Fruit fly (Drosophila melanogaster) whole organism, embryonic: ENCODE measurements around the gene CG17801.

Source experiments
- Blimp-1 ChIP-seq: fragments of 200-800 bp; sonication (Bioruptor generic); optimal IDR thresholded peaks from 3 replicates; lab custom pipeline; 2018; ENCODE audit warnings: missing biosample characterization, missing genetic modification characterization, mild to moderate bottlenecking, moderate library complexity, missing genetic modification reagents
- CG10147 ChIP-seq: fragments of 200-800 bp; sonication (Bioruptor generic); optimal IDR thresholded peaks from 2 replicates; lab custom pipeline; 2019; ENCODE audit warnings: missing biosample characterization, mild to moderate bottlenecking, missing genetic modification characterization, moderate library complexity
- CG10543 ChIP-seq: fragments of 200-800 bp; sonication (Bioruptor generic); optimal IDR thresholded peaks from 3 replicates; lab custom pipeline; 2017; ENCODE audit warnings: missing biosample characterization, mild to moderate bottlenecking, missing genetic modification characterization, moderate library complexity
- CG10979 ChIP-seq: fragments of 200-800 bp; sonication (Bioruptor generic); optimal IDR thresholded peaks from 2 replicates; lab custom pipeline; 2018; ENCODE audit warnings: missing biosample characterization, mild to moderate bottlenecking, missing genetic modification characterization, moderate library complexity
- CG13296 ChIP-seq: fragments of 200-800 bp; sonication (Bioruptor generic); optimal IDR thresholded peaks from 3 replicates; lab custom pipeline; 2018; ENCODE audit warnings: missing biosample characterization, mild to moderate bottlenecking, missing genetic modification characterization
- CG13424 ChIP-seq: fragments of 200-800 bp; sonication (Bioruptor generic); optimal IDR thresholded peaks from 2 replicates; lab custom pipeline; 2019; ENCODE audit warnings: missing biosample characterization, mild to moderate bottlenecking, missing genetic modification characterization, moderate library complexity
- CG16813 ChIP-seq: fragments of 200-800 bp; sonication (Bioruptor generic); IDR thresholded peaks from 3 replicates; pipeline ENCODE4 v1.3.6; 2022; ENCODE audit warnings: missing biosample characterization, missing genetic modification characterization; ENCODE audit not compliant: partially characterized antibody
- CG16815 ChIP-seq: fragments of 200-800 bp; sonication (Bioruptor generic); optimal IDR thresholded peaks from 3 replicates; lab custom pipeline; 2017; ENCODE audit warnings: missing biosample characterization, mild to moderate bottlenecking, missing genetic modification characterization
- CG16863 ChIP-seq: fragments of 200-800 bp; sonication (Bioruptor generic); optimal IDR thresholded peaks from 3 replicates; lab custom pipeline; 2016; ENCODE audit warnings: missing biosample characterization, missing genetic modification characterization
- CG17385 ChIP-seq: fragments of 200-800 bp; sonication (Bioruptor generic); optimal IDR thresholded peaks from 3 replicates; lab custom pipeline; 2018; ENCODE audit warnings: missing biosample characterization, mild to moderate bottlenecking, missing genetic modification characterization
- CG17612 ChIP-seq: fragments of 200-800 bp; sonication (Bioruptor generic); IDR thresholded peaks from 2 replicates; pipeline ENCODE4 v1.3.6; 2022; ENCODE audit warnings: missing biosample characterization, missing genetic modification characterization
- CG18764 ChIP-seq: fragments of 200-800 bp; sonication (Bioruptor generic); optimal IDR thresholded peaks from 3 replicates; lab custom pipeline; 2016; ENCODE audit warnings: missing biosample characterization, missing genetic modification characterization
- CG2202 ChIP-seq: fragments of 200-800 bp; sonication (Bioruptor generic); optimal IDR thresholded peaks from 2 replicates; lab custom pipeline; 2018; ENCODE audit warnings: missing biosample characterization, mild to moderate bottlenecking, missing genetic modification characterization
- CG33557 ChIP-seq: fragments of 200-800 bp; sonication (Bioruptor generic); optimal IDR thresholded peaks from 2 replicates; lab custom pipeline; 2019; ENCODE audit warnings: missing biosample characterization, mild to moderate bottlenecking, missing genetic modification characterization, moderate library complexity
- CG43689 ChIP-seq: fragments of 200-800 bp; sonication (Bioruptor generic); IDR thresholded peaks from 2 replicates; pipeline ENCODE4 v1.3.6; 2022; ENCODE audit warnings: missing biosample characterization, missing genetic modification characterization
- CG6272 ChIP-seq: fragments of 200-800 bp; sonication (Bioruptor generic); IDR thresholded peaks from 2 replicates; pipeline ENCODE4 v1.3.6; 2022; ENCODE audit warnings: missing biosample characterization, missing genetic modification characterization
- CG7556 ChIP-seq: fragments of 200-800 bp; sonication (Bioruptor generic); optimal IDR thresholded peaks from 2 replicates; lab custom pipeline; 2017; ENCODE audit warnings: missing biosample characterization, mild to moderate bottlenecking, missing genetic modification characterization
- CG7839 ChIP-seq: fragments of 200-800 bp; sonication (Bioruptor generic); optimal IDR thresholded peaks from 3 replicates; lab custom pipeline; 2018; ENCODE audit warnings: missing biosample characterization, mild to moderate bottlenecking, missing genetic modification characterization, moderate library complexity
- CG8089 ChIP-seq: fragments of 200-800 bp; sonication (Bioruptor generic); optimal IDR thresholded peaks from 3 replicates; lab custom pipeline; 2016; ENCODE audit warnings: missing biosample characterization, missing genetic modification characterization
- CG9876 ChIP-seq: fragments of 200-800 bp; sonication (Bioruptor generic); optimal IDR thresholded peaks from 2 replicates; lab custom pipeline; 2016; ENCODE audit warnings: missing biosample characterization, missing genetic modification characterization
- CkIIα-i1 ChIP-seq: fragments of 200-800 bp; sonication (Bioruptor generic); IDR thresholded peaks from 2 replicates; pipeline ENCODE4 v1.3.6; 2022; ENCODE audit warnings: missing biosample characterization, missing genetic modification characterization
- Dp ChIP-seq: fragments of 200-800 bp; sonication (Bioruptor generic); optimal IDR thresholded peaks from 2 replicates; lab custom pipeline; 2018; ENCODE audit warnings: missing biosample characterization, mild to moderate bottlenecking, missing genetic modification characterization, moderate library complexity
- Drgx ChIP-seq: fragments of 200-800 bp; sonication (Bioruptor generic); IDR thresholded peaks from 2 replicates; pipeline ENCODE4 v1.3.6; 2022; ENCODE audit warnings: missing biosample characterization, missing genetic modification characterization
- HmgZ ChIP-seq: fragments of 200-800 bp; sonication (Bioruptor generic); optimal IDR thresholded peaks from 2 replicates; lab custom pipeline; 2018; ENCODE audit warnings: missing biosample characterization, mild to moderate bottlenecking, missing genetic modification characterization
- Hmr ChIP-seq: fragments of 200-800 bp; sonication (Bioruptor generic); optimal IDR thresholded peaks from 3 replicates; lab custom pipeline; 2017; ENCODE audit warnings: mild to moderate bottlenecking, missing biosample characterization, missing genetic modification reagents, missing genetic modification characterization
- Lhr ChIP-seq: fragments of 200-800 bp; sonication (Bioruptor generic); optimal IDR thresholded peaks from 3 replicates; lab custom pipeline; 2017; ENCODE audit warnings: mild to moderate bottlenecking, missing biosample characterization, missing genetic modification reagents, missing genetic modification characterization
- Lpt ChIP-seq: fragments of >200 bp; optimal IDR thresholded peaks from 2 replicates; lab custom pipeline; 2018; ENCODE audit warnings: missing biosample characterization, missing genetic modification characterization
- MBD-R2 ChIP-seq: fragments of 200-800 bp; sonication (Bioruptor generic); IDR thresholded peaks from 2 replicates; pipeline ENCODE4 v1.3.6; 2022; ENCODE audit warnings: missing biosample characterization, missing genetic modification characterization
- Xrp1 ChIP-seq: fragments of 200-800 bp; sonication (Bioruptor generic); IDR thresholded peaks from 2 replicates; pipeline ENCODE4 v1.3.6; 2022; ENCODE audit warnings: missing biosample characterization, missing genetic modification characterization
- ap ChIP-seq: fragments of 200-800 bp; sonication (Bioruptor generic); IDR thresholded peaks from 2 replicates; pipeline ENCODE4 v1.3.6; 2022; ENCODE audit warnings: missing biosample characterization, missing genetic modification characterization
- dan ChIP-seq: fragments of 200-800 bp; sonication (Bioruptor generic); IDR thresholded peaks from 2 replicates; pipeline ENCODE4 v1.3.6; 2022; ENCODE audit warnings: missing biosample characterization, missing genetic modification characterization
- disco-r ChIP-seq: fragments of 200-800 bp; sonication (Bioruptor generic); optimal IDR thresholded peaks from 2 replicates; lab custom pipeline; 2016; ENCODE audit warnings: missing biosample characterization, missing genetic modification characterization
- emc ChIP-seq: fragments of 200-800 bp; sonication (Bioruptor generic); optimal IDR thresholded peaks from 2 replicates; lab custom pipeline; 2016; ENCODE audit warnings: missing biosample characterization, missing genetic modification characterization
- ems ChIP-seq: fragments of 200-800 bp; sonication (Bioruptor generic); optimal IDR thresholded peaks from 3 replicates; lab custom pipeline; 2016; ENCODE audit warnings: missing biosample characterization, missing genetic modification characterization
- fu2 ChIP-seq: fragments of 200-800 bp; sonication (Bioruptor generic); optimal IDR thresholded peaks from 2 replicates; lab custom pipeline; 2016; ENCODE audit warnings: missing biosample characterization, missing genetic modification characterization
- gce ChIP-seq: fragments of 200-800 bp; sonication (Bioruptor generic); IDR thresholded peaks from 3 replicates; pipeline ENCODE4 v1.3.6; 2022; ENCODE audit warnings: missing biosample characterization, missing genetic modification characterization
- gem ChIP-seq: fragments of 200-800 bp; sonication (Bioruptor generic); optimal IDR thresholded peaks from 2 replicates; lab custom pipeline; 2019; ENCODE audit warnings: missing biosample characterization, mild to moderate bottlenecking, missing genetic modification characterization, moderate library complexity
- mirr ChIP-seq: fragments of 200-800 bp; sonication (Bioruptor generic); optimal IDR thresholded peaks from 3 replicates; lab custom pipeline; 2018; ENCODE audit warnings: missing biosample characterization, mild to moderate bottlenecking, missing genetic modification characterization
- pzg ChIP-seq: fragments of 200-800 bp; sonication (Bioruptor generic); optimal IDR thresholded peaks from 3 replicates; lab custom pipeline; 2018; ENCODE audit warnings: missing biosample characterization, mild to moderate bottlenecking, missing genetic modification characterization, moderate library complexity
- sc ChIP-seq, 3 experiments: fragments of >200 bp in 2 of 3; fragments of 200-800 bp in 1 of 3; sonication (Bioruptor generic) in 1 of 3; optimal IDR thresholded peaks; 2 replicates in 2 of 3; 3 replicates in 1 of 3; lab custom pipeline; 2017; ENCODE audit warnings: mild to moderate bottlenecking in 1 of 3, missing biosample characterization in 1 of 3, missing genetic modification characterization in 1 of 3, missing genetic modification reagents in 1 of 3
- stc ChIP-seq: fragments of 200-800 bp; sonication (Bioruptor generic); IDR thresholded peaks from 2 replicates; pipeline ENCODE4 v1.3.6; 2022; ENCODE audit warnings: missing biosample characterization, missing genetic modification characterization
- sug ChIP-seq: fragments of 200-800 bp; optimal IDR thresholded peaks from 2 replicates; lab custom pipeline; 2019; ENCODE audit warnings: missing biosample characterization, mild to moderate bottlenecking, missing genetic modification characterization, moderate library complexity
- trem ChIP-seq: fragments of 200-800 bp; optimal IDR thresholded peaks from 3 replicates; lab custom pipeline; 2019; ENCODE audit warnings: missing biosample characterization, mild to moderate bottlenecking, missing genetic modification characterization, moderate library complexity
- usp ChIP-seq: fragments of >200 bp; optimal IDR thresholded peaks from 2 replicates; lab custom pipeline; 2017; ENCODE audit warnings: missing biosample characterization, missing genetic modification characterization
- zfh2 ChIP-seq: fragments of 200-800 bp; sonication (Bioruptor generic); optimal IDR thresholded peaks from 2 replicates; lab custom pipeline; 2016; ENCODE audit warnings: missing biosample characterization, missing genetic modification characterization

Gene CG17801

DNA sequence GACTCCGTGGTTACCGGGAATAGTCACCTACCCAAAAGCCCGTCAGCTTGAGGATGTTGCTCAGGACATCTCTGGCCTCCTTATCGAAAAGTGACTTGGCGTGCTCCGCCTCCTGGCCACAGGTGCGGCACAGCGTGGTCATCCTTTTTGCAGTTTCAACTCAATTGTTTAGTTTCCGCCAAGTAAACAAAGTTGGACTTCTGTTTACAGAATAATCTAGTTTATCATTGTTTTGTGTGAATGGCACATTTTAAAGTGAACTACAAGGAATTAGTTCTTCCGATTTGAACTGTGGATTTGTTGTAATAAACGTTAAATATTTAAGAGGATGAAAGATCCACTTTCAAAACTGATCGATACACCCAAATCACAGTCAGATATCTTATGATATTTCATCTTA lies 3.9 kb downstream of the CG17801 start, which contains the start of gene CG17806 (continued):
- TF ChIP-seq sug (peak; percentile 12), CG43689 (no peak), gem (tag; lab: Kevin White, UChicago) (peak; percentile 29), stc (GFP tag; lab: Robert Waterston, UW) (no peak), CG10979 (tag; lab: Kevin White, UChicago) (no peak), CG9876 (GFP tag; lab: Kevin White, UChicago) (no peak), mirr (GFP tag; lab: Kevin White, UChicago) (peak; percentile 14), CG17612 (no peak), gce (GFP tag; lab: Robert Waterston, UW) (no peak), trem (tag; lab: Kevin White, UChicago) (peak; percentile 9), dan (GFP tag; lab: Robert Waterston, UW) (no peak), CG17385 (peak; percentile 15), CG33557 (peak; percentile 1), zfh2 (GFP tag; lab: Kevin White, UChicago) (no peak), Lhr (GFP tag; lab: Kevin White, UChicago) (peak; percentile 9), sc (optimal IDR thresholded peaks at IDR 0.05; lab: Kevin White, UChicago) (no peak), sc (GFP tag; optimal IDR thresholded peaks at IDR 0.05; lab: Kevin White, UChicago) (no peak), CG16813 (GFP tag; lab: Robert Waterston, UW) (no peak), emc (GFP tag; lab: Kevin White, UChicago) (no peak), CG7556 (GFP tag; lab: Kevin White, UChicago) (no peak), Dp (GFP tag; lab: Kevin White, UChicago) (peak; percentile 43), CG16863 (GFP tag; lab: Kevin White, UChicago) (no peak), CG2202 (no peak), CG13296 (peak; percentile 5), Hmr (GFP tag; lab: Kevin White, UChicago) (no peak), Xrp1 (GFP tag; lab: Robert Waterston, UW) (peak; percentile 34; the same call in 1 of the 2 replicates), fu2 (no peak), CG10543 (peak; percentile 7), CG7839 (tag; lab: Kevin White, UChicago) (no peak), CG13424 (tag; lab: Kevin White, UChicago) (peak; percentile 27), Blimp-1 (no peak), CG6272 (GFP tag; lab: Robert Waterston, UW) (no peak), HmgZ (peak; percentile 25), CG8089 (GFP tag; lab: Kevin White, UChicago) (no peak), CG16815 (GFP tag; lab: Kevin White, UChicago) (no peak), ap (GFP tag; lab: Robert Waterston, UW) (no peak), CG10147 (GFP tag; lab: Kevin White, UChicago) (peak; percentile 7), disco-r (GFP tag; lab: Kevin White, UChicago) (no peak), ems (GFP tag; lab: Kevin White, UChicago) (no peak), pzg (peak; percentile 16), MBD-R2 (GFP tag; lab: Robert Waterston, UW) (peak; percentile 64), Drgx (GFP tag; lab: Robert Waterston, UW) (no peak), CG18764 (no peak), CkIIα-i1 (GFP tag; lab: Robert Waterston, UW) (no peak), Lpt (no peak), usp (GFP tag; lab: Kevin White, UChicago) (no peak)
